Fruit fly (Drosophila melanogaster) whole organism, embryonic: Measurements from ENCODE around the gene Ube3a.

ENCODE experiments used
- ATbp ChIP-seq: fragments of 200-800 bp; sonication (Bioruptor generic); optimal IDR thresholded peaks from 2 replicates; lab custom pipeline; 2017; ENCODE audit warnings: missing biosample characterization, mild to moderate bottlenecking, missing genetic modification characterization, missing genetic modification reagents
- Atf6 ChIP-seq: fragments of 200-800 bp; sonication (Bioruptor generic); IDR thresholded peaks from 2 replicates; pipeline ENCODE4 v1.3.6; 2022; ENCODE audit warnings: missing biosample characterization, missing genetic modification characterization
- B-H1 ChIP-seq: fragments of 200-800 bp; sonication (Bioruptor generic); IDR thresholded peaks from 3 replicates; pipeline ENCODE4 v1.3.6; 2022; ENCODE audit warnings: missing biosample characterization, missing genetic modification characterization
- Bdp1 ChIP-seq: fragments of 200-800 bp; sonication (Bioruptor generic); optimal IDR thresholded peaks from 3 replicates; lab custom pipeline; 2016; ENCODE audit warnings: missing biosample characterization, missing genetic modification characterization
- CG10543 ChIP-seq: fragments of 200-800 bp; sonication (Bioruptor generic); optimal IDR thresholded peaks from 3 replicates; lab custom pipeline; 2017; ENCODE audit warnings: missing biosample characterization, mild to moderate bottlenecking, missing genetic modification characterization, moderate library complexity
- CG11695 ChIP-seq: fragments of 200-800 bp; sonication (Bioruptor generic); IDR thresholded peaks from 3 replicates; pipeline ENCODE4 v1.3.6; 2022; ENCODE audit warnings: missing biosample characterization, missing genetic modification characterization
- CG11696 ChIP-seq: fragments of 200-800 bp; sonication (Bioruptor generic); IDR thresholded peaks from 2 replicates; pipeline ENCODE4 v1.3.6; 2022; ENCODE audit warnings: missing biosample characterization, missing genetic modification characterization
- CG12744 ChIP-seq: fragments of 200-800 bp; sonication (Bioruptor generic); optimal IDR thresholded peaks from 2 replicates; lab custom pipeline; 2016; ENCODE audit warnings: missing biosample characterization, missing genetic modification characterization
- CG12769 ChIP-seq: fragments of 200-800 bp; sonication (Bioruptor generic); optimal IDR thresholded peaks from 2 replicates; lab custom pipeline; 2019; ENCODE audit warnings: missing biosample characterization, mild to moderate bottlenecking, missing genetic modification characterization, moderate library complexity
- CG14667 ChIP-seq: fragments of 200-800 bp; sonication (Bioruptor generic); IDR thresholded peaks from 2 replicates; pipeline ENCODE4 v1.3.6; 2022; ENCODE audit warnings: missing biosample characterization, missing genetic modification characterization
- CG15011 ChIP-seq: fragments of 200-800 bp; sonication (Bioruptor generic); optimal IDR thresholded peaks from 3 replicates; lab custom pipeline; 2018; ENCODE audit warnings: missing biosample characterization, mild to moderate bottlenecking, missing genetic modification characterization
- CG1529 ChIP-seq: fragments of 200-800 bp; sonication (Bioruptor generic); optimal IDR thresholded peaks from 3 replicates; lab custom pipeline; 2018; ENCODE audit warnings: missing biosample characterization, missing genetic modification characterization
- CG17186 ChIP-seq: fragments of 200-800 bp; sonication (Bioruptor generic); optimal IDR thresholded peaks from 3 replicates; lab custom pipeline; 2017; ENCODE audit warnings: missing biosample characterization, missing genetic modification reagents, missing genetic modification characterization
- CG2199 ChIP-seq: fragments of 200-800 bp; sonication (Bioruptor generic); IDR thresholded peaks from 3 replicates; pipeline ENCODE4 v1.3.6; 2022; ENCODE audit warnings: missing biosample characterization, missing genetic modification characterization
- CG30403 ChIP-seq: fragments of 200-800 bp; sonication (Bioruptor generic); optimal IDR thresholded peaks from 3 replicates; lab custom pipeline; 2016; ENCODE audit warnings: missing biosample characterization, missing genetic modification characterization
- CG3065 ChIP-seq: fragments of 200-800 bp; sonication (Bioruptor generic); optimal IDR thresholded peaks from 2 replicates; lab custom pipeline; 2016; ENCODE audit warnings: missing biosample characterization, missing genetic modification characterization
- CG32532 ChIP-seq: fragments of 200-800 bp; sonication (Bioruptor generic); IDR thresholded peaks from 2 replicates; pipeline ENCODE4 v1.3.6; 2022; ENCODE audit warnings: missing biosample characterization, missing genetic modification characterization
- CG3281 ChIP-seq: fragments of 200-800 bp; sonication (Bioruptor generic); optimal IDR thresholded peaks from 3 replicates; lab custom pipeline; 2017; ENCODE audit warnings: missing biosample characterization, mild to moderate bottlenecking, missing genetic modification characterization
- CG4730 ChIP-seq: fragments of 200-800 bp; sonication (Bioruptor generic); IDR thresholded peaks from 2 replicates; pipeline ENCODE4 v1.3.6; 2022; ENCODE audit warnings: missing biosample characterization, missing genetic modification characterization
- CG6813 ChIP-seq: fragments of 200-800 bp; sonication (Bioruptor generic); optimal IDR thresholded peaks from 2 replicates; lab custom pipeline; 2017; ENCODE audit warnings: missing biosample characterization, missing genetic modification characterization, mild to moderate bottlenecking, moderate library complexity, missing genetic modification reagents
- CG6854 ChIP-seq: fragments of 200-800 bp; sonication (Bioruptor generic); optimal IDR thresholded peaks from 3 replicates; lab custom pipeline; 2017; ENCODE audit warnings: missing biosample characterization, mild to moderate bottlenecking, missing genetic modification characterization
- CG7271 ChIP-seq: fragments of 200-800 bp; sonication (Bioruptor generic); optimal IDR thresholded peaks from 2 replicates; lab custom pipeline; 2018; ENCODE audit warnings: missing biosample characterization, mild to moderate bottlenecking, missing genetic modification characterization, moderate library complexity
- CG8089 ChIP-seq: fragments of 200-800 bp; sonication (Bioruptor generic); optimal IDR thresholded peaks from 3 replicates; lab custom pipeline; 2016; ENCODE audit warnings: missing biosample characterization, missing genetic modification characterization
- CG9817 ChIP-seq: fragments of 200-800 bp; sonication (Bioruptor generic); optimal IDR thresholded peaks from 2 replicates; lab custom pipeline; 2018; ENCODE audit warnings: missing biosample characterization, mild to moderate bottlenecking, missing genetic modification characterization, moderate library complexity
- CoRest ChIP-seq: fragments of 200-800 bp; sonication (Bioruptor generic); optimal IDR thresholded peaks from 3 replicates; lab custom pipeline; 2018; ENCODE audit warnings: missing biosample characterization, mild to moderate bottlenecking, missing genetic modification characterization, moderate library complexity
- Doc2 ChIP-seq: fragments of 200-800 bp; sonication (Bioruptor generic); IDR thresholded peaks from 2 replicates; pipeline ENCODE4 v1.3.6; 2022; ENCODE audit warnings: missing biosample characterization, missing genetic modification characterization
- Eip74EF ChIP-seq, 2 experiments: fragments of 200-800 bp in 1 of 2; fragments of >200 bp in 1 of 2; sonication (Bioruptor generic) in 1 of 2; optimal IDR thresholded peaks; 2 replicates each; lab custom pipeline; 2017 to 2019; ENCODE audit warnings: missing biosample characterization in 2 of 2, missing genetic modification characterization in 2 of 2, mild to moderate bottlenecking in 1 of 2, moderate library complexity in 1 of 2
- HLH54F ChIP-seq: fragments of 200-800 bp; sonication (Bioruptor generic); optimal IDR thresholded peaks from 3 replicates; lab custom pipeline; 2016; ENCODE audit warnings: missing biosample characterization, missing genetic modification characterization
- Hr51 ChIP-seq, 2 experiments: fragments of 200-800 bp; sonication (Bioruptor generic); optimal IDR thresholded peaks; 2 replicates in 1 of 2; 3 replicates in 1 of 2; lab custom pipeline; 2016 to 2018; ENCODE audit warnings: missing biosample characterization in 2 of 2, missing genetic modification characterization in 2 of 2, mild to moderate bottlenecking in 1 of 2, moderate library complexity in 1 of 2
- Lhr ChIP-seq: fragments of 200-800 bp; sonication (Bioruptor generic); optimal IDR thresholded peaks from 3 replicates; lab custom pipeline; 2017; ENCODE audit warnings: mild to moderate bottlenecking, missing biosample characterization, missing genetic modification reagents, missing genetic modification characterization
- MBD-R2 ChIP-seq: fragments of 200-800 bp; sonication (Bioruptor generic); IDR thresholded peaks from 2 replicates; pipeline ENCODE4 v1.3.6; 2022; ENCODE audit warnings: missing biosample characterization, missing genetic modification characterization
- Oaz ChIP-seq: fragments of 200-800 bp; sonication (Bioruptor generic); IDR thresholded peaks from 2 replicates; pipeline ENCODE4 v1.3.6; 2022; ENCODE audit warnings: missing biosample characterization, missing genetic modification characterization
- Ptx1 ChIP-seq: fragments of 200-800 bp; sonication (Bioruptor generic); IDR thresholded peaks from 2 replicates; pipeline ENCODE4 v1.3.6; 2022; ENCODE audit warnings: missing biosample characterization, missing genetic modification characterization
- crp ChIP-seq, 2 experiments: fragments of 200-800 bp; sonication (Bioruptor generic); optimal IDR thresholded peaks; 2 replicates in 1 of 2; 3 replicates in 1 of 2; lab custom pipeline; 2017; ENCODE audit warnings: missing biosample characterization in 2 of 2, missing genetic modification characterization in 2 of 2, mild to moderate bottlenecking in 1 of 2, moderate library complexity in 1 of 2
- cwo ChIP-seq: fragments of 200-800 bp; sonication (Bioruptor generic); optimal IDR thresholded peaks from 3 replicates; lab custom pipeline; 2017; ENCODE audit warnings: missing biosample characterization, missing genetic modification characterization, mild to moderate bottlenecking, moderate library complexity, missing genetic modification reagents
- emc ChIP-seq: fragments of 200-800 bp; sonication (Bioruptor generic); optimal IDR thresholded peaks from 2 replicates; lab custom pipeline; 2016; ENCODE audit warnings: missing biosample characterization, missing genetic modification characterization
- esg ChIP-seq: fragments of 200-800 bp; sonication (Bioruptor generic); conservative IDR thresholded peaks from 2 replicates; pipeline ENCODE4 v1.3.6; 2022; ENCODE audit warnings: missing biosample characterization, missing genetic modification characterization
- ewg ChIP-seq: fragments of 200-800 bp; sonication (Bioruptor generic); optimal IDR thresholded peaks from 3 replicates; lab custom pipeline; 2017; ENCODE audit warnings: mild to moderate bottlenecking, missing biosample characterization, missing genetic modification reagents, missing genetic modification characterization
- exex ChIP-seq: fragments of 200-800 bp; sonication (Bioruptor generic); optimal IDR thresholded peaks from 4 replicates; lab custom pipeline; 2018; ENCODE audit warnings: missing biosample characterization, mild to moderate bottlenecking, missing genetic modification characterization, moderate library complexity
- fd64A ChIP-seq: fragments of 200-800 bp; sonication (Bioruptor generic); optimal IDR thresholded peaks from 3 replicates; lab custom pipeline; 2018; ENCODE audit warnings: missing biosample characterization, mild to moderate bottlenecking, missing genetic modification characterization
- gfzf ChIP-seq: fragments of 200-800 bp; sonication (Bioruptor generic); optimal IDR thresholded peaks from 2 replicates; lab custom pipeline; 2016; ENCODE audit warnings: missing biosample characterization, mild to moderate bottlenecking, missing genetic modification characterization, moderate library complexity
- otp ChIP-seq: fragments of 200-800 bp; sonication (Bioruptor generic); IDR thresholded peaks from 3 replicates; pipeline ENCODE4, ENCODE4 v1.3.6; 2022; ENCODE audit warnings: missing biosample characterization, missing genetic modification characterization
- p53 ChIP-seq: fragments of 200-800 bp; sonication (Bioruptor generic); optimal IDR thresholded peaks from 2 replicates; lab custom pipeline; 2016; ENCODE audit warnings: missing biosample characterization, missing genetic modification characterization
- pho ChIP-seq: fragments of 200-800 bp; sonication (Bioruptor generic); optimal IDR thresholded peaks from 2 replicates; lab custom pipeline; 2016; ENCODE audit warnings: missing biosample characterization, missing genetic modification characterization
- pum ChIP-seq: fragments of 200-800 bp; sonication (Bioruptor generic); optimal IDR thresholded peaks from 2 replicates; lab custom pipeline; 2016; ENCODE audit warnings: missing biosample characterization, missing genetic modification characterization
- sd ChIP-seq: fragments of 200-800 bp; sonication (Bioruptor generic); optimal IDR thresholded peaks from 3 replicates; lab custom pipeline; 2018; ENCODE audit warnings: missing biosample characterization, mild to moderate bottlenecking, missing genetic modification characterization, moderate library complexity
- sima ChIP-seq: fragments of 200-800 bp; sonication (Bioruptor generic); optimal IDR thresholded peaks from 2 replicates; lab custom pipeline; 2016; ENCODE audit warnings: missing biosample characterization, missing genetic modification characterization
- tio ChIP-seq: fragments of 200-800 bp; sonication (Bioruptor generic); optimal IDR thresholded peaks from 2 replicates; lab custom pipeline; 2017; ENCODE audit warnings: missing biosample characterization, missing genetic modification characterization, inconsistent platforms
- tup ChIP-seq: fragments of 200-800 bp; sonication (Bioruptor generic); optimal IDR thresholded peaks from 2 replicates; lab custom pipeline; 2016; ENCODE audit warnings: missing biosample characterization, mild to moderate bottlenecking, missing genetic modification characterization, moderate library complexity
- unpg ChIP-seq: fragments of 200-800 bp; sonication (Bioruptor generic); optimal IDR thresholded peaks from 3 replicates; lab custom pipeline; 2018; ENCODE audit warnings: missing biosample characterization, mild to moderate bottlenecking, missing genetic modification characterization, moderate library complexity
- z ChIP-seq: fragments of 200-800 bp; sonication (Bioruptor generic); IDR thresholded peaks from 3 replicates; pipeline ENCODE4 v1.3.6; 2022; ENCODE audit warnings: missing biosample characterization, missing genetic modification characterization

Ube3a gene

DNA sequence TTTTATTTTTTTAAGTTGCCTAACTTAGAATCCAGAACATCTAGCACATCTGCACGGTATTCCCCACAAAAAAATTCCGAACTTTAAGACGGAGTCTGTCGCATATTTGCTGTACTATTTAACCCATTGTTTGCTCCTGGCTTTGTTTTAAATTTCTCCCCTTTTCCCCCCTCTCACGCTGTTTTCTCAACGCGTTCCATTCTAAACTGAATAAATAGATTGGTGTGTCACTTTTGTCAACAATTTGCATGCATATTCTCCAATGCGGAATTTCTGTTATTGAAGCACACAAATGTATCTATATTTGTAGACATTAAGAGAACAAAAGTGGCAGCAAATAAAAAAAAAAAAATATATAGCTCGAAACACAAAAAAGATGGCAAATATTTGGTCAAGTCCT lies 48.0 kb upstream of the Ube3a start (continued):
- no peak for TF ChIP-seq pum (GFP tag; lab: Kevin White, UChicago)
- TF ChIP-seq CG30403 (GFP tag; lab: Kevin White, UChicago), result no peak
- TF ChIP-seq p53 (GFP tag; lab: Kevin White, UChicago), result no peak
- TF ChIP-seq MBD-R2 (GFP tag; lab: Robert Waterston, UW), result no peak
- TF ChIP-seq Bdp1 (GFP tag; lab: Kevin White, UChicago), result no peak
- TF ChIP-seq CG11696 (GFP tag; lab: Robert Waterston, UW), result no peak
- no peak for TF ChIP-seq gfzf (GFP tag; lab: Kevin White, UChicago)
- TF ChIP-seq sima (GFP tag; lab: Kevin White, UChicago), result no peak
- TF ChIP-seq ewg (GFP tag; lab: Kevin White, UChicago), result no peak
- no peak for TF ChIP-seq CG7271 (tag; lab: Kevin White, UChicago)
- no peak for TF ChIP-seq CG1529
- no peak for TF ChIP-seq HLH54F (GFP tag; lab: Kevin White, UChicago)
- TF ChIP-seq esg (GFP tag; lab: Robert Waterston, UW), result no peak
- no peak for TF ChIP-seq Lhr
- no peak for TF ChIP-seq tup (GFP tag; lab: Kevin White, UChicago)
- TF ChIP-seq CG11695 (GFP tag; lab: Robert Waterston, UW), result no peak
- peak; percentile 5 for TF ChIP-seq exex
- TF ChIP-seq CG4730 (GFP tag; lab: Robert Waterston, UW), result no peak
- TF ChIP-seq crp (GFP tag; optimal IDR thresholded peaks at IDR 0.05; lab: Kevin White, UChicago), result no peak
- peak in 1 of 2 experiments; percentile 24 for TF ChIP-seq Eip74EF (GFP tag; optimal IDR thresholded peaks at IDR 0.05; lab: Kevin White, UChicago)
- TF ChIP-seq CG10543 (GFP tag; lab: Kevin White, UChicago), result peak; percentile 12
- TF ChIP-seq fd64A (GFP tag; lab: Kevin White, UChicago), result no peak
- TF ChIP-seq pho (GFP tag; lab: Kevin White, UChicago), result peak; percentile 56
- peak; percentile 68 for TF ChIP-seq CG15011
- TF ChIP-seq CG6854 (GFP tag; lab: Kevin White, UChicago), result peak; percentile 47
- peak; percentile 63 for TF ChIP-seq CG12769 (tag; lab: Kevin White, UChicago)
- TF ChIP-seq z (GFP tag; lab: Robert Waterston, UW), result no peak
- TF ChIP-seq Ptx1, result no peak
- TF ChIP-seq CG2199 (GFP tag; lab: Robert Waterston, UW), result no peak
- TF ChIP-seq unpg (GFP tag; lab: Kevin White, UChicago), result peak; percentile 19
- peak; percentile 37 for TF ChIP-seq cwo
- peak; percentile 22 for TF ChIP-seq CG8089 (GFP tag; lab: Kevin White, UChicago)
- 0 out of 2 replicates have a peak, but pooled peaks have one; percentile 4 for TF ChIP-seq CG32532 (GFP tag; lab: Robert Waterston, UW)
- peak in 1 of 2 experiments; percentile 7 for TF ChIP-seq Hr51 (GFP tag; optimal IDR thresholded peaks at IDR 0.05; lab: Kevin White, UChicago)
- TF ChIP-seq otp, result no peak
- no peak for TF ChIP-seq B-H1 (GFP tag; lab: Robert Waterston, UW)
- TF ChIP-seq CG14667, result no peak
- peak; percentile 52 for TF ChIP-seq sd (tag; lab: Kevin White, UChicago)
- TF ChIP-seq Atf6 (GFP tag; lab: Robert Waterston, UW), result peak; percentile 46; the same call in 1 of the 2 replicates
- TF ChIP-seq emc (GFP tag; lab: Kevin White, UChicago), result peak; percentile 35
- no peak for TF ChIP-seq CG3065 (GFP tag; lab: Kevin White, UChicago)
- peak; percentile 81 for TF ChIP-seq CG3281
- no peak for TF ChIP-seq tio
- TF ChIP-seq CoRest (tag; lab: Kevin White, UChicago), result peak; percentile 13
- TF ChIP-seq CG9817 (tag; lab: Kevin White, UChicago), result peak; percentile 17
- TF ChIP-seq ATbp (GFP tag; lab: Kevin White, UChicago), result no peak
- no peak for TF ChIP-seq CG17186 (GFP tag; lab: Kevin White, UChicago)
- no peak for TF ChIP-seq Oaz (GFP tag; lab: Robert Waterston, UW)
- peak; percentile 18 for TF ChIP-seq CG12744
- peak; percentile 61 for TF ChIP-seq CG6813 (GFP tag; lab: Kevin White, UChicago)
- no peak for TF ChIP-seq Doc2 (GFP tag; lab: Robert Waterston, UW)
